Fruit fly (Drosophila melanogaster) S2 (cell line): ENCODE data around the gene bi.

Experiments used
- CG8478 ChIP-seq: fragments of >200 bp; optimal IDR thresholded peaks from 2 replicates; lab custom pipeline; 2018
- CTCF ChIP-seq, 2 experiments: fragments of >200 bp; optimal IDR thresholded peaks; 2 replicates each; lab custom pipeline; 2018

- no peak for TF ChIP-seq CTCF (optimal IDR thresholded peaks at IDR 0.05; lab: Kevin White, UChicago)
- no peak for TF ChIP-seq CG8478 (lab: Kevin White, UChicago)
Observed at dm6 chrX:4476722-4477318, 64.2 kb downstream of the bi start.
